Worm (Caenorhabditis elegans) whole organism, dauer: ENCODE measurements around the gene math-42.

ENCODE experiments used
- unc-62 ChIP-seq: sonication (generic microtip); optimal IDR thresholded peaks from 2 replicates; lab custom pipeline; 2017; ENCODE audit warnings: missing biosample characterization, missing genetic modification reagents, missing genetic modification characterization

Gene math-42

DNA sequence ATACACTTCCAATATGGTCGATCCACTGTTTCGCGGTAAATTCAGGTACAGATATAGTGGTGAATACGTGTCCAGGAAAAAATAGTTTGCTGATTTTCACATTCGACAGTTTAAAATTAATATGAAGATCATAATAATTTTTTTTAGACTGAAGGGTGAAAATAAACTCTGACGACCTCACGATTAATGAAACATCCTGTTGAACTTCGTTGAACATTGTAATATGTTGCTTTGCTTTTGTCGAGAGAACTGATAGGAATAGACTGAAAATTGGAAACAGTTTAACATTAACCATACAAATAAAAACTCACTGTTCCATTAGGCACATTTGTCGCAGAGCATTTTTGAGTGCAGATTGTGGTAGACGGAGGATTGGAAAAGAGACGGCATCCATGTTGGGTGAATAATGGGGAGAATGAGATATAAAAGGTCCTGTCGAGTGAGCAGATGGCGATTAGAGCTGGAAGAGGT, 6.2 kb upstream of the math-42 start, which contains the start of gene fbxb-37:
fbxb-37 (minus strand) TSS at position 421 of the 471 bp plus-strand sequence.
- TF ChIP-seq unc-62, result no peak

DNA sequence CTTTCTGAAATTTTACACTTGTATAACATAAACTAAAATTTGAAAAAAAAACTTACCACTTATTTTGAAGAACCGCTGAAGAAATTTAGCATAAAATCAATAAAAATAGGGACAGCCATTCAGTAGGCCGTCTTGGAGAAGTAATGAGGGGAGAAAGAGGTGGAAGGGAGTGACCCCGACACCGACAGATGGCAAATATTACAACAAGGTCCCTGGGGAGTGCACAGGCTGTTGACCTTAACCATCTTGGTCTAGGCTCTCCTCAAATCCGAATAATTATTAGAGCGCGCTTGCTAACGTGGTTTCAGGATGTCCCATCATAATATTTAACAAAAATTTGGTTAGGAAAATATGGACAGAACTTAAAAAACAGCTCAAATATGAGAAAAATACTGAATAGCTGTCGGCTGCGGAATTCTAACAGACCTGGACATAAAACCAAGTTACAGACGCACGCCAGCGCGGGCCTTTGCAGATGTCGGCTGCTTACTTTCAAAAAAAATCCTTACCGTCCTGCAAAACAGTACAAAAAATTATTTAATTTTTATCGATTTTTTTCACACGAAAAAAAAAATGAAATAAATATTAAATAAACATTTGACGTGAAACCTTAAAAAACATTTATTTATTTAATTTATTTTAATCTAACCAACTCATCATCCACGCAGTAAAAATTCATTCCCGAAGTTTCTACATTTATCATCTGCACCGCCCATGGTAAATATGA, 4.6 kb upstream of the math-42 start, which contains the start of gene T16A1.2:
T16A1.2 (plus strand) TSS at position 677 of the 727 bp plus-strand sequence.
- no peak for TF ChIP-seq unc-62

DNA sequence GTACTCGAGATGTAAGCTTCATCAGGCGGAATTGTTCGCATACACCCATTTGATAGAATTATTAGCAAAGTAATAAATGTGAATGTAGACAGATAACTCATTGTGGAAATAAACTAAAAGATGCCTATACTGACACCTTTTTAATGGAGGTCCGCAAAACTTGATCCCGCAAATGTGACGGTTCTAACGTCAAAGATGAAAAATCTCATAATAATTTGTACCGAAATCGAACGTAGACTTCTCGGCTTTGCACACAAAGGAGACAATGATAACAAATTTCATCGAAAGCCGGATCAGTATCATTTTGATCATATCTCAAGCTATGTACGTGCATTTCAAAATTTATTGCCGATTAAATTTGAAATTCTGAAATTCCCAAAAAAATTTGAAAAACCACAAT, 8.6 kb downstream of the math-42 start, which contains the start of gene R52.4:
R52.4 (minus strand) TSS at position 101 of the 400 bp plus-strand sequence.
- TF ChIP-seq unc-62, result no peak

DNA sequence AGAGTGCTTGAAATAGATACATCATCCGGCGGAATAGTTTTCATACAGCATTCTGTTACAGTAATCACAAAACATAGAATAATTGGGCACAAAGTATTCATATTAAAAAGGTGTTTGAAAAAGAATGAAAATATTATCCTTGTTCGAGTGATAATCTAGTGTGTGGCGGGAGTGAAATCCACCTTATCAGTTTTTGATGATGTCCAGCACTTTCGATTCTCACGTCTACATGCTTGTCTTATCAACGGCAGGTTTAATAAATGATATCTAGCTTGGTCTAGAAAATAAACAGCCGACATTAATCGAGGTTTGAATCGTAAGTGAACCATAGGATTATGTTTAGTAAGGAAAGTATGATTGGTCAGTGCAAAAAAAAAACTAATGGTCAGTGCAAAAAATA, 10.2 kb downstream of the math-42 start, which contains the start of gene R52.5:
R52.5 (minus strand) TSS at position 101 of the 400 bp plus-strand sequence.
- no peak for TF ChIP-seq unc-62

DNA sequence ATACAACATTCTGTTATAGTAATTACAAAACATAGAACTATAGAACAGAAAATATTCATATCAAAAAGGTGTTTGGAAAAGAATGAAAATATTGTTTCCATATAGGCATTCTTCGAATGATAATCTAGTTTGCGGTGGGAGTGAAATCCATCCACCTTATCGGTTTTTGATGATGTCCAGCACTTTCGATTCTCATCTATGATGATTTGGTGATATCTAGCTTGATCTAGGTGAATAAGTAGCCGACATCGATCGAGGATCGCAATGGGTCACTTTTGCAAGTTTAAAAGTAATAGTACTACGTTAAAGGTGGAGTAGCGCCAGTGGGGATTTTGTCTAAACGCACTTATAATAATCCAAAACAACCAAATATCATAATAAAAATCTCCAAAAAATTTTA, 13.2 kb downstream of the math-42 start, which contains the start of gene R52.6:
R52.6 (minus strand) TSS at position 101 of the 400 bp plus-strand sequence.
- TF ChIP-seq unc-62, result no peak

DNA sequence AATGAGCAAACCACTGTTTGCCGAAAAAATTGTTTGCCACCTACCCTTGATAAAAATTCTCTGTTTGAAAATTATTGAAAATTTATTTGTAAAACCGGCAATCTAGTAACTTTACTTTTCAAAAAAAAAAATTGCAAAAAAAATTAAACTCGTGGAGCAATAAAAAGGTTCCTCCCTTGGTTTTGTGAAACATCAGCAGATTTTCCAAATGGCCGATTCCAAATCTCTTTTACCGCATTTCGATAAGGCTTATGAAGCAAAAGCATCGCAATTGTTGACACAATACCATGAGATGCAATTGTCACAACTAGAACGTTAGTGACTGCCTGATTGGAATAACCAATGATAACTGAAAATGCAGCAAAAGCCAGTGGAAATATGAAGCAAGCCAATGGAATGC, 14.8 kb downstream of the math-42 start:
- no peak for TF ChIP-seq unc-62

DNA sequence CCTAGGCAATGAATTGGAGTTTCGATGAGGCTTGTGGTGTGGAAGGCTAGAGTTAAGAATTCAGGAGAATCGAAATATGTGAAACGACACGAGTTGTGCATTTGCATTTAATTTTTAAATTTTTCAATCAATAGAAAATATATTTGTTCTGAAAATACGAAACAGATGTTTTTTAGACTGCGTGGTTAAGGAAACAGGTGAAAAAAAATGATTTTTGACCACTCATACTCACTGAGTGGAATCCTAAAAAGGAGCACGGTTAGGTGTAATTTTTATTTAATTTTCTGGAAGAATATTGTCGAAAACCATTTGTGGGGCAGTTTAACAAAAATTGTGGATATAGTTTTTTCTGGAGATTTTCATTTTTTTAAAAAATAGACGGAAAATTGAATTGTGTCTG, 17.1 kb downstream of the math-42 start, which contains the start of gene srh-195:
srh-195 (minus strand) TSS at position 101 of the 400 bp plus-strand sequence.
- TF ChIP-seq unc-62, result no peak

DNA sequence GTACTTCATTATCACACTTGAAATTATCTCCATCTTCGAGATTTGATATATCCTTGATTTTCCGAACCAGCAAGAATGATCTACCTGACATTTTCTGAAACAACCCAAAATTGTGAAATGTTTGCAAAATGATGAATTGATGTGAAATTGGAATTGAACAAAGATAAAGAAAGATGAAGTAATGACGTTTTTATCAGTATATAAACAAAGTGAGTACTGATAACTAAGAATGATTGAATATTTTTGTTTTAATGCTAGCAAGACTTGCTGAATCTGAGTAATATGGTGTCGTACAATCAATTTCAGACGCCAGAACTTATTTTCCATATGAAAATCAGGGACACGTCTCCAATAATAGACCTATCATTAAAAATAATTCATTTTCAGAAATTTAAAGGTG, 22.4 kb downstream of the math-42 start, which contains the start of gene math-37:
math-37 (minus strand) TSS at position 101 of the 400 bp plus-strand sequence.
- TF ChIP-seq unc-62, result no peak

DNA sequence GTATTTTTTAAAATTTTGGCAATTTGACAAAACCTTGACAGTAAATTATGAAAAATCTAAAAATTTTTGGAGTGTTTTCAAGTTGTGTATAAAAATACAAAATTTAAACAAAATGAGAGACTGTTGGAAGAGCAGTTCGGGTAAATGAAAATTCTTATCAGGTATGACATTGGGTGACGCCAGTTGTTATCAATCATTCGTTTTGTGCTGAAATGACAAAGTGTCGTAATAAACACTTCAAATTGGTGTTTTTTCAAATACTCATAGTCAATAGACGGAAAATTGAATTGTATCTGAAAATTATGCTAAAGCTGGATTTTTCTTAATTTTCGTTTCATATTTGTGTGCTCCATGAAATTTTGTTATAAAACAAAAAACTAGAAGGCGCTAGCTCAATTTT, 23.0 kb downstream of the math-42 start:
- TF ChIP-seq unc-62, result no peak

DNA sequence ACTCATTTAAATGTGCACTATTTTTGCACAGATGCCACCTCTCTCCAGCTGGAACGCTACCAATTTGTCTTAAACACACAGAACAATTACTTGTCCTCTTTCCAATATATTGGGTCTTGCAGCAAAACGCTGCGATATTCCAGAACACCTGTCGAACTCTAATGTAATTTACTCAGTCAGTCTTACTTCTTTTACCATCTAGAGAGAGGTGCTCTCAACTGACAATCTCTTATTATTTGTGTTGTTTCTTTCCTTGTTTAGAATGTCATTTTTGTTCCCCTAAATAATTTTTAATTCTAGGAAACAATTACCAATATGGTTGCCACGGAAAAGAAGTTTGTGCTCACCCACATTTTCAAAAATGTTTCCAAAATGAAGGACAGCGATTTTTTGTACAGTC, 31.0 kb downstream of the math-42 start, which contains the start of gene sdz-28:
sdz-28 (plus strand) TSS at position 301 of the 400 bp plus-strand sequence.
- TF ChIP-seq unc-62, result no peak

DNA sequence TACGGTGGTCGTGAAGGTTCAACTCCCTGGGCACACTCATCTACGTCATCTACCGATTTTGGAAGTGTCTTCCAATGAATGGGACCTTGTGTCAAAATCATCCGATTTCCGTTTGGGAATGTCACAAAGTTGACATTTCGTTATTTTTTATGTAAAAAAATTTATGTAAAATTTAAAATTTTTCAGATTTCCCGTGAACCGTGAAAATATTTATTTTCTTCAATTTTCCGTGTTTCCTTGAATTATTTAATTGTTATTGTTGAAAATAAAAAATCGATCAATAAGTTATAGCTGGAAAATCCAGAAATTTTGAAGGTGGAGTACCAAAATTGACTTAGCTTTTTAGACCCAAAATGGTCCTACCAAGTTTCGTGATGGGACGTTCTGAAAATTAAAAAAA, 35.9 kb downstream of the math-42 start, which contains the start of gene hpo-7:
hpo-7 (minus strand) TSS at position 101 of the 400 bp plus-strand sequence.
- TF ChIP-seq unc-62, result no peak

DNA sequence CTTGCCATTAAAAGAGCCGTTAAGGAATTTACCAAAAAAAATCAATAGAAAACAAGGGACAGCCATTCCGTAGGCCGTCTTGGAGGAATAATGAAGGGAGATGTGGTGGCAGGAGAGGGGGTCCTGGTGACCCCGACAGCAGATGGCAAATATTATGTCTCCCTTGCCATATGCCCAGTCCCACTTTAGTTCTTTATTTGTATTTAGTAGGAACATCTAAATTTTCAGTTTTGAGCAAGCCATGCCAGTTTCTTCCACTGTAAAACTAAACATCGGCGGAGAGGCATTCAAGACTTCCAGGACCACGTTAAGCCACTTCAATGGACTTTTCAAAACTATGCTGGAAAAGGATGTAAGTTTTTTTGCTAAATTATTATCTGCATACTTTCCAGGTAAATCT, 37.5 kb downstream of the math-42 start, which contains the start of gene C40A11.4:
C40A11.4 (plus strand) TSS at position 188 of the 400 bp plus-strand sequence.
- no peak for TF ChIP-seq unc-62

DNA sequence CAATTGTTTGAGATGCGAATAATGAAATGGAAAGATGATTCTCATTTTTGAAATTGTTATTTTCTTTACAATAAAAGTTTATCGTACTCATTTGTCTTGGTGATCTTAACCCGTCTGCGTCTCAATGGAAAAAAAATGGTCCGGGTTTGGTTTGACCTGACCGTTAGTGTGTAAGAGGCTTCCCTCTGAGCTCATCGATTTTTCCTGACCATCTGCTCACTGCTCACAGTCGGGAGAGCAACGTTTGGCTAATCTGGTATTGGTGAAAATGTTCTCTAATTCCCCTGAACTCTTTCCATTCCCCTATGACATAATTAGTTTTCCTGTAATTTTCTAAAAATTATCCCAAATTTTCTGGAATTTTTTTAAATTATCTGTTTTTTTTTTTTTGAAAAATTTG, 39.2 kb downstream of the math-42 start:
- no peak for TF ChIP-seq unc-62

DNA sequence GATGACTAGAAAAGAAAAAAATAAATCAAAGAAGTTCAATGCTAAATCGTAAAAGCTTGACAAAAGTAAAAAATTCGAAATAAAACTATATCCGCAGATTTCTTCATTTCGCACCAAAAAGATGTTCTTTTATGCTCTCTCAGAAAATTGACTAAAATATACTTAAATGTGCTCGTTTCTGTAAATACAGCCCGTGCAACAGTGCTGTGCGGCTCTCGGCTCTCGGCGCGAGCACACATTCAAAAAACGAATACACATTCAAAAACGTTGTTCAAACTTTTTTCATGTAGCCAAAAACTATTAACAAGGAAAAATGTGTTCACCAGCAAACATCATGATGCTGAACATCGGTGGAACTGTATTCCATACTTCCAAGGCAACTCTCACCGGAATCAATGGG, 41.1 kb downstream of the math-42 start, which contains the start of gene C40A11.3:
C40A11.3 (plus strand) TSS at position 301 of the 400 bp plus-strand sequence.
- TF ChIP-seq unc-62, result no peak

DNA sequence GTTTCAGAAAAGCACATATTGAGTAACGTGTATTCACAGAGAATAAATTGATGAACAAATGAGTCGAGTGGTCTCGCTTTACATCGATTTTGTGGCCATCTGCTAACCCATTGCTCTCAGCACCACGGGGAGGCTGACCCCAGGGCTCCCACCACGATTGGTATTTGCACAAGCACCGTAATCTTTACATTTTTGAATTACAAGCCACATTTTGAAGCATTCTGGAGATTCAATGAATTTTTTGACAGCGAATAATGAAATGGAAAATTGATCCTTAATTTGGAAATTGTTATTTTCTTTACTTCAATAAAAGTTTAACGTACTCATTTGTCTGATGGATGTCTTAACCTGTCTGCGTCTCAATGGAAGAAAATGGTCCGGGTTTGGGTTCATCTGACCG, 45.8 kb downstream of the math-42 start, which contains the start of gene C40A11.6:
C40A11.6 (minus strand) TSS at position 101 of the 400 bp plus-strand sequence.
- no peak for TF ChIP-seq unc-62

DNA sequence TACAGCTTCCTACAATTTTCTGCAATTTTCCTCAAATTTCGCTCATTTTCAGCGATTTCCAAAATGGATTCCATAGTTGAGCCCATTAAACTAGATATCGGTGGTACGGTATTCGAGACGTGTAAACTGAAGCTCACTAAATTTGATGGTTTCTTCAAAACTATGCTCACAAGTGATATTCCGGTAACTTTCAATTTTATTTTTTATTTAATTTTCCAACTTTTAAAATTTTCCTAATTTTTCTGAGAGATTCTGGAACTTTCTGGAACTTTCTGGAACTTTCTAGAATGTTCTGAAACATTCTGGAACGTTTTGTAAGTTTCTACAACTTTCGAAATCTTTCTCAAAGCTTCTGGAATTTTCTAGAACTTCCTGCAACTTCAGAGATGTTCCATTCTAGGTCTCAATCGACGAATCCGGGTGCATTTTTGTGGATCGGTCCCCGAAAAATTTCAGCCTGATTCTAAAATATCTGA, 47.2 kb downstream of the math-42 start, which contains the start of gene C40A11.2:
C40A11.2 (plus strand) TSS at position 51 of the 476 bp plus-strand sequence.
- no peak for TF ChIP-seq unc-62

DNA sequence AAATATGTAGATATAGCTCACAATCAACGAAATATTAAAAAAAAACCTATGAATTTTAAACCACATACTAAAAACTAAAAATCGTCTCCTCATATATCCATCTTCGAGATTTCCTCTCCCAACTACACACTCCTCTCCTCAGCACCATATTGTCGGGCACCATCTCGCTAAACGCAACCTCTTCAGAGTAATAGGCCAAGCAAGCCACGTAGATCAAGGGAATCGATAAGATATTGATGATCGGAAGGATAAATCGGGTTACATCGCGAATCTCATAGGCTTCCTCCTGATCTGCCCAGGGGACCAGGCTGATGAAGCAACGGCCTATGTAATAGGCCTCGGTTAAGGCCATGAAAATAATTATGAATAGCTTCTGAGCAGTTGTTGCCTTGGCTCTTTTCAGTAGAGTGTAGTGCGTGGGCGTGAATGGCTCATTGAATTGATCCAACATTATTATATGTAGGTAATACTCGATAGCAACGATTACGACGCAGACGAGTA, 50.8 kb downstream of the math-42 start, which contains the start of the genes C40A11.7 and C40A11.8:
C40A11.7 (minus strand) TSS at position 101 of the 501 bp plus-strand sequence.
C40A11.8 (minus strand) TSS at position 451 of the 501 bp plus-strand sequence.
- TF ChIP-seq unc-62, result no peak
